Fruit fly (Drosophila melanogaster): ENCODE measurements around the gene Gyc32E.
A peak's percentile ranks its signal among the peaks of the same experiment; 100 is the strongest.

Gene Gyc32E

DNA sequence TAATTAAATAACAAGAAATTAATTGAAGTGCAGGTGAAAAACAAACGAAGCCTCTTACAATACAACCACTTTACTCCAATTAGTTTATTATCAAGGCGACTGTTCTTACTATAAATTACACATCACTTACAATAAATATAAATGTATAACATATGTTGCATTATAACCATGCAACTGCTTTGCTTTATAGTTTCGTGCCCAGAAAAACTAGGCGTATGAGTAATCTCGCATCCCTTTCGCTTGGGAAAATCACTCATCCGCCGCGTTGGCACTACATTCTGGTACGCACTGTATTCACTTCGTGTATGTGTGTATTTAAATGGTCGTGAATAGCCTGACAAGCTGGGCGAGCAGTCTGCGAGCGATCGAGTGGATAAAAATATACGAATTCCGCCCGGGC lies 21.0 kb upstream of the Gyc32E start:
- TF ChIP-seq CG8478 (optimal IDR thresholded peaks at IDR 0.05) (no peak), CTCF (optimal IDR thresholded peaks at IDR 0.05) (no peak)

DNA sequence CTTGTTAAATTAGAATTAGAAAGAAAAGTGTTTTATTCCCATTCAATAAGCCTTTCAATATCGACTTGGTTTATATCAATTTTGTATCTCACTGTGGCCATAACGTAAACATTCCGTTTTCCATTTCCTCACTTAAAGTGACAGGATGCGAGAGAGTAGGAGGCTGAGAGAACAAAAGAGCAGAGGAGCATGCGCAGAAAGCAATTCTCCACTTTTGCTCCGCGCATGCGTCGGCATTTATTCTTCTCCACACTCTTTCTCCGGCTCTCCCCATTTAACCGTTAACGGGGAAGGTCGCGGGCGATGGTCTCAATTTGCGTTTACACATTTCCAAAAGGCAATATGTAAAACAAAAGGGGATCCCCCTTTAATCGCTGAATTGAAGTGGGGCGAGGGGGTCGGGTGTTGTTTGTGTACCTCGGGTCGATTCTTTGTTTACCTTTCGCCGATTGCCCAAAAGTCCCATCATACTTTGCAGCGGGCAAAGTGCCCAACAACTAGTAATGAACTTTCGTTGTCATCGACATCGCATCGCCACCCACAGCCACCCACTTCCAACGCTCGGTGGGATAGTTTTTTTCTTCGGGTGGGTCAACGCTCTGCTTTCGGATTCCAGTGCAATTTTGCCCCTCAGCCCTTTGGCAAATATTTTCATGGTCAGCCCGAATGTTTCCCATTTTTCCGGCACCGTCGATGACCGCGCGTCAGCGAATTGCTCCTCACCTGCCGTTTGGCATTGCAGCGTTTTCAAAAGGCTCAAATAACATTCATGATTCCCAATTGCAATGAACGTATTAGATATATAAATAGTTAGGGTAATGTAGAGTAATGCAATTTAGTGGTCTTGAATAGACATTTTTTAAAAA lies 20.0 kb upstream of the Gyc32E start:
- TF ChIP-seq CTCF (optimal IDR thresholded peaks at IDR 0.05) (no peak), CG8478 (optimal IDR thresholded peaks at IDR 0.05) (no peak)

DNA sequence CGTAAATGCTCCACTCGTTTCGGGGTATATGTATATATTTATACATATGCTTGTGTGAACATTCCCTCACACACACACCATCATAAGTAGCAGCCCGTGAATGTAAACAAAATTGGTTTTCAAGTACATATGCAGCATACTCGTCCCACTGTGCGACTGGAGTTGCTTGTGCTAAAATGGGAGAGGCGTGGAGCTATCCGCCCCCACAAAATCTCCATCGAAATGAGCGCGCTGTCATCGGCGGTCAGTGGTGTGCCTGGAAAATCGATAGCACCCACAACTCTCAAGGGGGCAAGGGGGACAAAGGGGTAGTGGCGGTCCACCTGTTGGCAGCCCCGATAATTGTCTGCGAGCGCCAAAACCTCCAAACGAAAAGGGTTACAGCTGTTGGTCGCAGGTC lies 19.1 kb upstream of the Gyc32E start:
- TF ChIP-seq CTCF (optimal IDR thresholded peaks at IDR 0.05) (no peak), CG8478 (optimal IDR thresholded peaks at IDR 0.05) (no peak)

DNA sequence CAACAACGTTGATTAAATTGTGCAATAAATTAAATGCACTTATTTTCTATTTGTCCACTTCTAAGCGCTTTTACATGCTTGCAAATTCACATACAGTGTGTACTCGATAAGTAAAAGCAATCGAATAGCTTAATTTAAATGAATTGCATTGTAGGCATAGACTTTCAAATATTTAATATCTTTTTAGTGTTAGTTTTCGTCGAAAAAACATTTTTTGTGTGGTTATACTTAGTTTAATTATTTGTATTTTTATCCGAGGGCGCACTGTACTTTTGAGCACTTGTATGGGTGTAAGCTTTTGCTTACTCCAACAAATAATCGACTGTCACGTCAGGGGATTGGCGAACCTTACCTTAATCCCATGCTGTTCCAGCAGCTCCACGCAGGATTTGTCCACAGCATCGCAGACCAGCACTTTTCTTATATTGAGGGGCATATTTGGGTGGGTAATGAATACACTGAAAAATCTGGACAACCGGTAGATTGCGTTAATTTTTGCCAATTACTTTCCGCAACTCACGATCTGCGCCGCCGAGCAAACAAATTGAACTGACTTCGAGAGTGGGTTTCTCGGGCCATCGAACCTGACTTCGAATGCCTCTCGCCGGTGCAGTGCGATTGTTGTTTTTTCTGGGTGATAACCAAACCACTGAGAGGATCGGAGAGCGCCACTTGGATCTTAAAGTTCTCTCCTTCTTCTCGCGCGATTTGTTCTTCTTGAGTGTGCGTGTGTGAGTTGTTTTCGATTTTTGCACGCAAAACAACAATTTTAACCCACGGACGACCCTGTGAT lies 6.5 kb upstream of the Gyc32E start, which contains the start of gene CG6287:
TSS of gene CG6287 (minus strand) at position 556 of the 793 bp plus-strand sequence.
- TF ChIP-seq CG8478 (optimal IDR thresholded peaks at IDR 0.05), result no peak
- TF ChIP-seq CTCF (optimal IDR thresholded peaks at IDR 0.05), result peak in 1 of 2 experiments; percentile 17

DNA sequence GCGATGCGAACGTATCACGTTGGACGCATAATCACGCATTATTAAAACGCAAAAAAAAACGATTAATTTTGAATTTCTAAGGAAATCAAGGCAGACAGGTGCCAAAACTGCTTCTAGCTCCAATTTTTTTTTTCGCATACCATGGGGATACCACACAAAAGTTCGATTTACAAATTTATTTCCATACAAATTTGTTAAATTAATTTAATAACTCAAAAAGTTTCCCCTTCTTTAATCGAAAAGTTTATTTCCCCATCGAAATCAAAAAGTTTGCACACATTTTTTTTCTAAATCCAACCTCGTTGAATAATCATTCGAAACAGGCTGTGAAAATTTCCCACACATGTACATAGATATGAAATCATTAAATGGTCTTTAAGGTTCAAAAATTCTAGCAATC lies 3.6 kb downstream of the Gyc32E start, which contains the start of gene CG31867:
TSS of gene CG31867 (minus strand) at position 101 of the 400 bp plus-strand sequence.
- TF ChIP-seq CG8478 (optimal IDR thresholded peaks at IDR 0.05), result no peak
- no peak for TF ChIP-seq CTCF (optimal IDR thresholded peaks at IDR 0.05)

DNA sequence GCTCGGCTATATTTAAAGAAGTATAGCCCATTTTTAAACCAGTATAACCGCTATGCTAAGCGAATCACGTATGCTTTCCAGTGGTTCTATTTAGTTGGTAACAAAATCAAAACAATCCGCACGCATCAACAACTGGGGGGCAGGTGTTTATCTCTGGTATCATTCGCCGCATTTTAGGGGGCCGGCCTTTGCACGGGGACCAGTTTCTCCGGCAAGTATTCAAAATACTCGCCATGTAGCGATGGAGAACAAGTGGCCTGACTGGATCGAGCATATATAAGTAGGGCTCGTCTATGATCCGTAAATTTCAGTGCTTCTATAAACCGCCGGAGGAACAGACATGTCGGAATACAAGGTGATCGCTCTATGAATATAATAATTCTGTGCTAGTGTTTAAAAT lies 12.8 kb downstream of the Gyc32E start, which contains the start of gene hgo:
TSS of gene hgo (plus strand) at position 301 of the 400 bp plus-strand sequence.
- no peak for TF ChIP-seq CG8478 (optimal IDR thresholded peaks at IDR 0.05)
- no peak for TF ChIP-seq CTCF (optimal IDR thresholded peaks at IDR 0.05)

DNA sequence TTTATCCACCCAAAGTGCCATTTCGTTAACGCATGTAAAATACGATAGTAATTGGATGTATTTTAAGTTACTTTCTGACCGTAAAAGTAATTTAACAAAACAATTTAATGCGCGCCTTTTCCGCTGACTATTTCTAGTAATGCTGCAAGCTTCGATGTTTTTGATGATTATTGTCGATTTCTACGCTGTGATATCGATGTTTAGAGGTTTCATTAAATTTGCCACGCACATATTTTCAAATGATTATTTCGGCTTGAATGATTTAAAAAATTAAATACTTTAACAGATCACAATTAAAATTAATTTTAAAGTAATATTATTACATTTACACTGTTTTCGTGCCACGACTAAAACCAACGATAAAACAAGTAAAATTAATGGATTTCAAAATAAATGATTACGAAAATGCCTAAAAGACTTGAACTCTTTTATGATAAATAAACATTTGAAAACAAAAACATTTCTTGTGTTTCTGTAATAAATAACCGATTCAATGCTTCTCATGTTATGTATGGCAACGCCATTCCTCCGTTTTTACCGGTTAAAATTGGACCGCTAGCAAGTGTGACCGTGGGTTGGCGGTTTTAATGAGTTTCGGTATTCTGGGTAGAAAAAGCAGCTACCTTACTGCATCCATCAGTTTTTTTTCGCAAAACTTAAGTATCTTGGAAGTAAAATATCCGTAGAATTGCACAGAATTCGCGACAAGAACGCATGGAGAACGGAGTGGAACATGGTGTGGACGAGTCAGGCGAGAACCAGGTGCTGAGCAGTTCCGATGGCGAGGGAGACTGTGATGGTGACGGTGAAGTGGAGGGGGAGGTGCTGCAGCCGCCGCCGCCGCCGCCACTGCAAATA lies 18.5 kb downstream of the Gyc32E start, which contains the start of the genes RfC38 and CG4751:
TSS of gene RfC38 (minus strand) at position 495 of the 858 bp plus-strand sequence.
TSS of gene CG4751 (plus strand) at position 587 of the 858 bp plus-strand sequence.
- no peak for TF ChIP-seq CTCF (optimal IDR thresholded peaks at IDR 0.05)
- no peak for TF ChIP-seq CG8478 (optimal IDR thresholded peaks at IDR 0.05)

DNA sequence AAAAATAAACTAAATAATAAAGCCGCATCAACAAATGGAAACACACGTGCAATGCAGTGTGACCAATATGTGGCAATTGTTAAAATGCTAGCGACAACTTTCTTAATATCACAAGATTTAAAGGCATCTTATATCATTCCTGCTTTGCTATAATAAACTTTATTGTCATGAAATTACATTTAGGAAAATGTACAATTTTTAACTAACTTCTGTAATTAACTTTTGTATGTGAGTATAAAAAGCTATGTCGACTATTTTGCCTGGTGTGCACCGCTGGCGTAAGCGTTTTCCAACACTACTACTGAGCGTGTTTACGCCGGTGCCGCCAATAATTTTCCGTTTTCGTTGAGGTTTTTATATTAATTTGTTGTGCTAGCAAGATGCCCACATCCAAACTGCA lies 25.4 kb downstream of the Gyc32E start, which contains the start of the genes Csl4 and Nup160:
TSS of gene Csl4 (minus strand) at position 69 of the 400 bp plus-strand sequence.
TSS of gene Nup160 (plus strand) at position 279 of the 400 bp plus-strand sequence.
- TF ChIP-seq CG8478 (optimal IDR thresholded peaks at IDR 0.05) (no peak), CTCF (optimal IDR thresholded peaks at IDR 0.05) (no peak)

DNA sequence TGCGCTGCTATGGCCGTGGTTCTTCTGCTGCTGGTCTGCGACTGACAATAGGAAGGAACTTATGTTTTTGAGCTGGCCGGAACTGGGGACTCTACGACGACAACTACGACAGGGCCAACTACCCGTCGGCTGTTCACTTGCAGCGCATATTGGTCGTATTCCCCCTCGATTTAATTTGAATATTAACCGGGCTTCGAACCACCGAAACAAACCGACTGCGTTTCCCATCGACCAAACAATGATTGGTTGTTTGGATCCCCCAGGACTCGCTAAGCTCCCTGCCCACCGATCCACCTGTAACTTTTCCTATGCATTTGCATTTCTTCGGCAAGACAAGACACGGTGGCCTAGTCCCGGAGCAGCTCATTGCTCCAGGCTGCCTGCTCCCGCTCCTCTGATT lies 27.3 kb downstream of the Gyc32E start, which contains the start of gene Dnaaf4:
TSS of gene Dnaaf4 (minus strand) at position 101 of the 400 bp plus-strand sequence.
- TF ChIP-seq CG8478 (optimal IDR thresholded peaks at IDR 0.05), result no peak
- TF ChIP-seq CTCF (optimal IDR thresholded peaks at IDR 0.05), result no peak

DNA sequence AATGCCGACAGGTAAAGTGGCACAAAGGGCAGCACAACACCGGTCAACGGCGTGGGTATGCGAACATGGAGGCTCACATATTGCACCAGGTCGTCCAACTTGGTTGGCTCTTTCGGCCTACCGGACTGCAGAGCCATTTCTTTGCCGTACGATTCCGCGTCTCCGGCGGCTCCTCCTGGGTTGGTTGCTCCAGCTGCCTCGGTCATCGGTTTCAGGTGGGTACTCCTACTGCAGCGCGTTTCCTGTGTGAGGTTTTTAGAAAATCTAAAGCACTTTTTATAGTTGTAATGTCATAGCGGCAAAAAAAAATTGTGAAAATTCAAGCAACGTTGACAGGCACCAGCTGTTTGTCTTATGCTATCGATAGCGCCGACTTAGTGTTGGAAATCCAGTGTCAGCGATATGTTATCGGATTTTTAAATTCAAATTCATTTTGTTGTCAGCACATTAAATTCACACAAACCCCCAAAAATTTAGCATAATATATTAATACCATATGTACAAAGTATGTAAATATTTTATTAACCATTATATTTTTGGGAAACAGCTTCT lies 28.9 kb downstream of the Gyc32E start, which contains the start of gene CG6230:
TSS of gene CG6230 (minus strand) at position 354 of the 552 bp plus-strand sequence.
- TF ChIP-seq CG8478 (optimal IDR thresholded peaks at IDR 0.05) (no peak), CTCF (optimal IDR thresholded peaks at IDR 0.05) (no peak)

DNA sequence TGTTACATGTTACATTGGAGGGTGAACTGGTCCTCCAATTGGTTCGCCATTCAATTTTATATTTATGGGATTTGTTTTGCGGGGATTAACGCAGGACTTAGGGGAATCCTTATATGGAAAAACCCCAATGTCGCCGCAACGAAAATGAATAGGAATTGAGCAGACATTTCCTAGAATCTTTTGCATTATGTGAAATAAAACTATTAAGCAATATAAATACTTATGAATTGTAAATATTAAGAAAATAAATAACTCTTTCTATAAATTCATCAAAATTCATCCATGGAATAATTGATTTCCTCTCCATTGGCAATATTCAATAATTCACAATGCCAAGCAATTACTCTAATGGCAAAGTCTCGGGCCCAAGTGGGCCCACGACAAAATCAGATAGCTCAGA lies 35.2 kb downstream of the Gyc32E start, which contains the start of gene Gr32a:
TSS of gene Gr32a (plus strand) at position 301 of the 400 bp plus-strand sequence.
- TF ChIP-seq CTCF (optimal IDR thresholded peaks at IDR 0.05) (no peak), CG8478 (optimal IDR thresholded peaks at IDR 0.05) (no peak)

DNA sequence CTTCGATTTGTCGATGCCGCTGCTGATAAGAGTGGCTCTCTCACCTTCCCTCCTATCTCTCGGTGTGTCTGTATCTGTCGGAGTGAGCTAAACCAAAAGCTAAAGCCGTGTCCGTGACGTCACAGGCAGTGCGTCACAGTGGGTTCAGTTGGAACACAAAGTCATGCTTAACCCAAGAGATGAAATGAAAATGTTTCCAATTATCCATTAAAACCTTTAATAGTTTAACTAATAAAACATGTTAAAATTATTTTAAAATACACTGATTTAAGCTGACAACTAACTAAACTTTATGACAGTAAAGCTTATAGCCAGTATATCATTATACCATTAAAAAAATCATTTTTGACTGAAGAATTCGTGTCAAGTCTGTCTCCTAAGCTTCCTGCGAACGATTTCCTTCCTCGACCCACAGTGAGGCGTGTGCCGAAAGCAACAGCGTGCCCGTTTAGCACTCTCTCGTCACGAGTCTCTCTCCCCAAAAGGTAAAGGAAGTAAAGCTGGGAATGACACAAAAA lies 35.8 kb downstream of the Gyc32E start, which contains the start of gene Idua:
TSS of gene Idua (minus strand) at position 51 of the 518 bp plus-strand sequence.
- TF ChIP-seq CTCF (optimal IDR thresholded peaks at IDR 0.05) (no peak), CG8478 (optimal IDR thresholded peaks at IDR 0.05) (no peak)

DNA sequence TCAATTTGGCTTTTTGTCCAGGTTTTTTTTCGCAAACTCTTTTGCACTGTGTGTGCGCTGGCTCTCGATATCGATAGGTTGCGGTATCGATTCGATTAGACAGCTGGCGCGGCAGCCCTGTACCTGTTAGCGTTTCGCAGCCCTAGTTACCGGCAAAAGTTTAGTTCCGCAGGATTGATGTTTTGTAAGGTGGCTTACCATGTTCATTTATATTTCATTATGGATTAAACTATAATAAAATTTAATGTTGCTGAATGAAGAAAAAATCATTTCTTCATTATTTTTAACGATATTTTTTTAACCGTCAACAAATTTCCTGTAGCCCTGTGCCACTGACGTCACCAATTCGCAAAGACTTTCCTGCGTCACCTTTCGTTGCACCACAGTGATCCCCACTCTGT lies 42.3 kb downstream of the Gyc32E start, which contains the start of gene Reps:
TSS of gene Reps (minus strand) at position 84 of the 401 bp plus-strand sequence.
- TF ChIP-seq CG8478 (optimal IDR thresholded peaks at IDR 0.05) (no peak), CTCF (optimal IDR thresholded peaks at IDR 0.05) (peak in 1 of 2 experiments; percentile 11)

Measured in S2 (cell line).